Worm (Caenorhabditis elegans): Measurements from ENCODE around the gene unc-116.

Gene unc-116

ce11 chrIII:8354644-8355461, at the start of gene unc-116:
Gene unc-116 (minus strand): TSS chrIII:8355174.
- TF ChIP-seq unc-55 (GFP tag; optimal IDR thresholded peaks at IDR 0.05) (peak; percentile 59), ceh-31 (tag; optimal IDR thresholded peaks at IDR 0.05) (peak; percentile 5), nfya-1 (tag; optimal IDR thresholded peaks at IDR 0.05) (peak; percentile 20), tbx-2 (tag; optimal IDR thresholded peaks at IDR 0.05) (no peak), ama-1 (optimal IDR thresholded peaks at IDR 0.05) (peak; percentile 47), unc-42 (tag; optimal IDR thresholded peaks at IDR 0.05) (peak; percentile 3), hlh-30 (tag; optimal IDR thresholded peaks at IDR 0.05; ENCODE audit: insufficient read depth) (peak; percentile 86), ceh-48 (tag; optimal IDR thresholded peaks at IDR 0.05) (peak; percentile 44), nhr-11 (tag; optimal IDR thresholded peaks at IDR 0.05) (no peak), sox-2 (GFP tag; IDR thresholded peaks at IDR 0.05) (peak; percentile 11; the same call in 1 of the 2 replicates)

- TF ChIP-seq pha-2 (tag; optimal IDR thresholded peaks at IDR 0.05) = no peak
Observed at ce11 chrIII:8403507-8403906, 48.5 kb upstream of the unc-116 start, which contains the start of gene cutc-1. Gene cutc-1 (minus strand): TSS chrIII:8403607.

- TF ChIP-seq fax-1 (tag; optimal IDR thresholded peaks at IDR 0.05) (no peak), T23F11.4 (GFP tag; optimal IDR thresholded peaks at IDR 0.05) (no peak), unc-55 (GFP tag; optimal IDR thresholded peaks at IDR 0.05) (no peak), tbx-2 (tag; optimal IDR thresholded peaks at IDR 0.05) (no peak), madf-2 (tag; optimal IDR thresholded peaks at IDR 0.05) (no peak), pax-1 (tag; optimal IDR thresholded peaks at IDR 0.05) (no peak), ttx-3 (tag; optimal IDR thresholded peaks at IDR 0.05) (no peak), unc-86 (tag; optimal IDR thresholded peaks at IDR 0.05) (no peak), F13H6.1 (tag; optimal IDR thresholded peaks at IDR 0.05) (no peak), pros-1 (tag; optimal IDR thresholded peaks at IDR 0.05) (no peak), pha-4 (tag; optimal IDR thresholded peaks at IDR 0.05) (no peak), ceh-2 (tag; optimal IDR thresholded peaks at IDR 0.05) (no peak), elt-4 (tag; optimal IDR thresholded peaks at IDR 0.05) (no peak), pat-9 (tag; optimal IDR thresholded peaks at IDR 0.05) (no peak), nhr-232 (tag; optimal IDR thresholded peaks at IDR 0.05) (no peak), odd-2 (tag; optimal IDR thresholded peaks at IDR 0.05) (no peak), nfya-1 (tag; optimal IDR thresholded peaks at IDR 0.05) (no peak), unc-3 (GFP tag; conservative IDR thresholded peaks at IDR 0.05) (no peak), unc-3 (tag; optimal IDR thresholded peaks at IDR 0.05) (no peak), C38D4.7 (GFP tag; optimal IDR thresholded peaks at IDR 0.05) (no peak)
Observed at ce11 chrIII:8402633-8403032, 47.7 kb upstream of the unc-116 start.

ce11 chrIII:8401887-8402286, 46.9 kb upstream of the unc-116 start, which contains the start of gene lap-1:
Gene lap-1 (minus strand): TSS chrIII:8401928.
- TF ChIP-seq zip-5 (tag; optimal IDR thresholded peaks at IDR 0.05) = no peak
- no peak for TF ChIP-seq unc-42 (tag; optimal IDR thresholded peaks at IDR 0.05)
- no peak for TF ChIP-seq K09A11.1 (tag; optimal IDR thresholded peaks at IDR 0.05; ENCODE audit: insufficient read depth)
- no peak for TF ChIP-seq ztf-16 (tag; optimal IDR thresholded peaks at IDR 0.05)
- no peak for TF ChIP-seq ceh-18 (tag; optimal IDR thresholded peaks at IDR 0.05)
- TF ChIP-seq nhr-11 (tag; optimal IDR thresholded peaks at IDR 0.05) = no peak
- TF ChIP-seq rnt-1 (tag; optimal IDR thresholded peaks at IDR 0.05) = no peak
- no peak for TF ChIP-seq ceh-2 (tag; optimal IDR thresholded peaks at IDR 0.05)
- no peak for TF ChIP-seq hlh-8 (tag; optimal IDR thresholded peaks at IDR 0.05)
- no peak for TF ChIP-seq nfya-1 (tag; optimal IDR thresholded peaks at IDR 0.05)
- no peak for TF ChIP-seq pqm-1 (tag; optimal IDR thresholded peaks at IDR 0.05)
- TF ChIP-seq sox-4 (tag; optimal IDR thresholded peaks at IDR 0.05) = no peak
- no peak for TF ChIP-seq tbx-7 (tag; optimal IDR thresholded peaks at IDR 0.05)
- TF ChIP-seq syd-9 (tag; optimal IDR thresholded peaks at IDR 0.05) = no peak
- TF ChIP-seq mec-3 (tag; optimal IDR thresholded peaks at IDR 0.05; ENCODE audit: borderline replicate concordance) = no peak
- TF ChIP-seq fkh-10 (GFP tag; optimal IDR thresholded peaks at IDR 0.05) = no peak

All from whole organism, late embryonic.